Fruit fly (Drosophila melanogaster) whole organism: ENCODE measurements around the gene Akr1B.

Experiments used
- EcR ChIP-seq, 2 experiments: fragments of >200 bp; optimal IDR thresholded peaks; 2 replicates each; lab custom pipeline; 2017; ENCODE audit warnings: missing biosample characterization in 2 of 2, missing genetic modification characterization in 2 of 2, missing genetic modification reagents in 2 of 2
- psq ChIP-seq: fragments of >200 bp; optimal IDR thresholded peaks from 2 replicates; lab custom pipeline; 2017

dm6 chr3L:11599255-11599654 lies 24.9 kb downstream of the Akr1B start:
- no peak for TF ChIP-seq psq (lab: Kevin White, UChicago)
- no peak for TF ChIP-seq EcR (GFP tag; optimal IDR thresholded peaks at IDR 0.05; lab: Kevin White, UChicago)
